Fruit fly (Drosophila melanogaster) whole organism, adult: Measurements from ENCODE around the gene Grip84.

ENCODE experiments used
- CG33017 ChIP-seq: fragments of 200-800 bp; sonication (Bioruptor generic); optimal IDR thresholded peaks from 2 replicates; lab custom pipeline; 2018; ENCODE audit warnings: missing biosample characterization, mild to moderate bottlenecking, missing genetic modification characterization, moderate library complexity
- CG7101 ChIP-seq: fragments of 200-800 bp; sonication (Bioruptor generic); optimal IDR thresholded peaks from 2 replicates; lab custom pipeline; 2018; ENCODE audit warnings: missing biosample characterization, mild to moderate bottlenecking, missing genetic modification characterization, moderate library complexity
- Hr96 ChIP-seq: fragments of 200-800 bp; sonication (Bioruptor generic); optimal IDR thresholded peaks from 2 replicates; lab custom pipeline; 2016; ENCODE audit warnings: missing biosample characterization, missing genetic modification characterization
- ovo ChIP-seq: fragments of 200-800 bp; sonication (Bioruptor generic); optimal IDR thresholded peaks from 2 replicates; lab custom pipeline; 2016; ENCODE audit warnings: missing biosample characterization, missing genetic modification characterization
- tj ChIP-seq: fragments of 200-800 bp; sonication (Bioruptor generic); optimal IDR thresholded peaks from 3 replicates; lab custom pipeline; 2017; ENCODE audit warnings: missing biosample characterization, mild to moderate bottlenecking, missing genetic modification characterization, moderate library complexity

DNA sequence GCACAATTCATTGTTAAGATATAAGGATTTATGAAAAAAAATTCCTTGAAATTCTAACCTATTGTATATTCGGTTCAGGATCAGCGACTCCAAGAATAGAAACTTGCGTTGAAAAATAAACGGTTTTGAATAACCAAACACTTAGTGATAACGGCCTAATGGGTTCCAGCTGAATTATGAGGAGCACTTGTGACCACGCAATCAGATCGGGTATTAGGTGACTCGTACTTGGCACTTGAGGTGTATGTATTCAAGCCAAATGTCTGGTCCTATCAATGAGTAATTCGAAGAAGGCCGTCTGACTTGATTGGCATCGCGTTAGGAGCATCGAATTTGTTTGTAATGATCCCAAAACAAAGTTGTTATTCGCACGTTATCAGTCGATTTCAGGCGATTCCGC lies 25.0 kb upstream of the Grip84 start:
- no peak for TF ChIP-seq CG7101 (tag; lab: Kevin White, UChicago)
- no peak for TF ChIP-seq tj (GFP tag; lab: Kevin White, UChicago)
- no peak for TF ChIP-seq CG33017 (tag; lab: Kevin White, UChicago)
- TF ChIP-seq Hr96 (GFP tag; lab: Kevin White, UChicago), result no peak
- no peak for TF ChIP-seq ovo
